Fruit fly (Drosophila melanogaster): Measurements from ENCODE around the gene CG15283.

CG15283 gene

DNA sequence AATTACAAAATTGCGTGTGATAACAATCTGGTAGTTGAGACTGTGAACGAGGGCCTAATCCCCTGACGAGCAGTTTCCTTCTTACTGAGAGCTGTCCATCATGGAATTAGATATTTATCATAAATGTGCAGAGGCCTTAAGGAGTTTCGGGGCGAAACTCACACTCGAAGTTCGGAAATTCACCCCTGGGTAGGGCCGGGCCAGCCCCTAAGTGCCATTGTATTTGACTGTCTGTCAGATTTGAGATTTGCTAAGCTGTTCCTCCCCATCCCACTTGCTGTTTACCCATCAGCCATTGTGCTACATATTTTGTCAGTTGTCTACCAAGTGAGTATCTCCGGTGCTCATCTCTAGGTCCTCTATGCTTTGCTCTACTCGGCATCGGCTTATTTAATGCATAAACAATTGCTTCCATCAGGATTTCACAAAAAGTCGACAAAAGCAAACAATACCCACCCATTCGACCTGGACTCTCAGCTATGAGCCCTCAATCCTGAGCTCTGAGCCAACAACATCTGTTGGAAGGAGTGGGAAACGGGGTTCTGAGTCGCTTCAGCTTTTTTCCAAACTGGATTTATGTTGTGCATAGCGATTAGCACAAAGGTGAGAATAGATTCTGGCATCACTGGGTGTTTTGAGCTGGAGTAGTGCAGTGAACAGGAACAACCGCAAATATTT lies 20.4 kb downstream of the CG15283 start:
- no peak for TF ChIP-seq CG11617 (GFP tag; optimal IDR thresholded peaks at IDR 0.05)
- no peak for TF ChIP-seq ovo (GFP tag; optimal IDR thresholded peaks at IDR 0.05)
- TF ChIP-seq pad (GFP tag; optimal IDR thresholded peaks at IDR 0.05), result no peak
- TF ChIP-seq bab1 (GFP tag; optimal IDR thresholded peaks at IDR 0.05), result no peak
- TF ChIP-seq CG12768 (GFP tag; optimal IDR thresholded peaks at IDR 0.05), result no peak
- TF ChIP-seq CG1620 (GFP tag; optimal IDR thresholded peaks at IDR 0.05), result no peak
- no peak for TF ChIP-seq CG5204 (GFP tag; optimal IDR thresholded peaks at IDR 0.05)
- no peak for TF ChIP-seq toe (GFP tag; optimal IDR thresholded peaks at IDR 0.05)
- no peak for TF ChIP-seq Crg-1 (GFP tag; optimal IDR thresholded peaks at IDR 0.05)
- no peak for TF ChIP-seq CG7045 (GFP tag; optimal IDR thresholded peaks at IDR 0.05)
- no peak for TF ChIP-seq CG7101 (tag; optimal IDR thresholded peaks at IDR 0.05)
- TF ChIP-seq cnc (optimal IDR thresholded peaks at IDR 0.05), result no peak
- no peak for TF ChIP-seq cic (GFP tag; optimal IDR thresholded peaks at IDR 0.05)
- no peak for TF ChIP-seq CG33017 (tag; optimal IDR thresholded peaks at IDR 0.05)
- no peak for TF ChIP-seq Hr96 (GFP tag; optimal IDR thresholded peaks at IDR 0.05)
- TF ChIP-seq tj (GFP tag; optimal IDR thresholded peaks at IDR 0.05), result no peak
- TF ChIP-seq Mnt (GFP tag; optimal IDR thresholded peaks at IDR 0.05), result no peak
- no peak for TF ChIP-seq CG14711 (tag; optimal IDR thresholded peaks at IDR 0.05)
- no peak for TF ChIP-seq kay (GFP tag; ENCODE audit: borderline replicate concordance)
- TF ChIP-seq Clk (GFP tag; optimal IDR thresholded peaks at IDR 0.05), result no peak

DNA sequence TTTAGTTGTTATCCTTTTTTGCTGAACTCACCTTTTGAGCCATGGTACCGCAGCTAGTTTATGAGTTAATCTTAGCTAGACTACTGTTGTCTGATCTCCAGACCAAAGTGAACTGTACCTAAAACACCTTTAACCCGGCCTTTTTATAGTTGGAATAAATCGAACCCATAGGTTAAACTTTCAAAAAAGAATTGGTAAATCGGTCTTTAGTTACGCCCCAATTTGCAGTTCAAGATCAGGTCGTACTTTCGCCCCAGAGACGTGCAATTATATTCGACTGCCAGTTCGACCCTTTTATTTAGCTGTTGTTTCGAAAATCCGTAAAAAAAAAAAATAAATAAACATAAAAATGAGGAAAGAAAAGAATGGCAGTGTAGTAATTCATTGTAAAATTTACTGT lies 25.6 kb downstream of the CG15283 start, which contains the start of gene Cpr35B:
Cpr35B (minus strand) TSS at position 101 of the 400 bp plus-strand sequence.
- TF ChIP-seq CG1620 (GFP tag; optimal IDR thresholded peaks at IDR 0.05), result no peak
- TF ChIP-seq CG33017 (tag; optimal IDR thresholded peaks at IDR 0.05), result no peak
- TF ChIP-seq Clk (GFP tag; optimal IDR thresholded peaks at IDR 0.05), result no peak
- TF ChIP-seq cnc (optimal IDR thresholded peaks at IDR 0.05), result no peak
- no peak for TF ChIP-seq Mnt (GFP tag; optimal IDR thresholded peaks at IDR 0.05)
- TF ChIP-seq Crg-1 (GFP tag; optimal IDR thresholded peaks at IDR 0.05), result no peak
- TF ChIP-seq bab1 (GFP tag; optimal IDR thresholded peaks at IDR 0.05), result no peak
- no peak for TF ChIP-seq kay (GFP tag; ENCODE audit: borderline replicate concordance)
- TF ChIP-seq CG12768 (GFP tag; optimal IDR thresholded peaks at IDR 0.05), result no peak
- TF ChIP-seq CG7045 (GFP tag; optimal IDR thresholded peaks at IDR 0.05), result no peak
- TF ChIP-seq Hr96 (GFP tag; optimal IDR thresholded peaks at IDR 0.05), result no peak
- TF ChIP-seq pad (GFP tag; optimal IDR thresholded peaks at IDR 0.05), result no peak
- TF ChIP-seq cic (GFP tag; optimal IDR thresholded peaks at IDR 0.05), result no peak
- no peak for TF ChIP-seq CG7101 (tag; optimal IDR thresholded peaks at IDR 0.05)
- TF ChIP-seq toe (GFP tag; optimal IDR thresholded peaks at IDR 0.05), result no peak
- TF ChIP-seq CG14711 (tag; optimal IDR thresholded peaks at IDR 0.05), result no peak
- no peak for TF ChIP-seq tj (GFP tag; optimal IDR thresholded peaks at IDR 0.05)
- TF ChIP-seq CG5204 (GFP tag; optimal IDR thresholded peaks at IDR 0.05), result no peak

DNA sequence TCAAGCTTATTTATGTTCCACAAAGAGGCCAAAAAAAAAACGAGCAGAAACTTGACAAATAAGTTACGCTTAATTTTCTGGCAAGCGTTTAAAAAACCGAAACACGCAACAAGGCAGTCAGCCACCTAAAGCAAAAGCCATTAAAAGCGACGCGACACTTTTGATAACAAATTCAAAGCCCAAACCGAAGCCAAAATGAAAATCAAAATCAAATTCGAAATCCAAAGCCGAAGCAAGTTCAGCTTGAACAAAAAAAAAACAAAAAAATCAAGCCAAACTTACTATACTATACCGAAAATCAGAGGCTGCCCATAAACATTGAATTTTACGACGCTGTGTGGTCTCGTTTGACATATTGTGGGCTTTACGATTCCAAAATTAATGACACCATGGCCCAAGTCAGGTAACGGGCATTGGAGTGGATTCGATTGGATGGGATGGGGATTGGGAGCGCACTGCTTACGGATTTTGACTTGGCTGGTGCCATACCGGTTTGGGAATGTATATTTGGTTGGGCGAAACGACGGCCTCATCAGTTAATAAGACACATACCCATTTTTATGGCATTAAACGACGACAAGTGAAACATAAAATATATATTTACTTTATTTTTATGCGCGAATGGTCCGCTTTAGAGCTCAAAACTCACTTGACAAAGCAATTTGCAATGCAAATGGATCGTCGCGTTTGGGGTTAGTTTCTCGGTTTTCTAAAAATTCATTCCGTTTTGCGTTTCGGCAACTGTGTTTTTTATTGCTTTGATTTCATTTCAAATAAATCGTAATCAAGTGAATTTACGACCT lies 28.5 kb downstream of the CG15283 start:
- TF ChIP-seq cnc (optimal IDR thresholded peaks at IDR 0.05), result no peak
- no peak for TF ChIP-seq cic (GFP tag; optimal IDR thresholded peaks at IDR 0.05)
- TF ChIP-seq CG11617 (GFP tag; optimal IDR thresholded peaks at IDR 0.05), result no peak
- TF ChIP-seq kay (GFP tag; ENCODE audit: borderline replicate concordance), result no peak
- TF ChIP-seq bab1 (GFP tag; optimal IDR thresholded peaks at IDR 0.05), result no peak
- no peak for TF ChIP-seq CG5204 (GFP tag; optimal IDR thresholded peaks at IDR 0.05)
- no peak for TF ChIP-seq pad (GFP tag; optimal IDR thresholded peaks at IDR 0.05)
- TF ChIP-seq Crg-1 (GFP tag; optimal IDR thresholded peaks at IDR 0.05), result no peak
- TF ChIP-seq CG14711 (tag; optimal IDR thresholded peaks at IDR 0.05), result no peak
- TF ChIP-seq CG7101 (tag; optimal IDR thresholded peaks at IDR 0.05), result no peak
- no peak for TF ChIP-seq Hr96 (GFP tag; optimal IDR thresholded peaks at IDR 0.05)
- no peak for TF ChIP-seq Clk (GFP tag; optimal IDR thresholded peaks at IDR 0.05)
- no peak for TF ChIP-seq ovo (GFP tag; optimal IDR thresholded peaks at IDR 0.05)

DNA sequence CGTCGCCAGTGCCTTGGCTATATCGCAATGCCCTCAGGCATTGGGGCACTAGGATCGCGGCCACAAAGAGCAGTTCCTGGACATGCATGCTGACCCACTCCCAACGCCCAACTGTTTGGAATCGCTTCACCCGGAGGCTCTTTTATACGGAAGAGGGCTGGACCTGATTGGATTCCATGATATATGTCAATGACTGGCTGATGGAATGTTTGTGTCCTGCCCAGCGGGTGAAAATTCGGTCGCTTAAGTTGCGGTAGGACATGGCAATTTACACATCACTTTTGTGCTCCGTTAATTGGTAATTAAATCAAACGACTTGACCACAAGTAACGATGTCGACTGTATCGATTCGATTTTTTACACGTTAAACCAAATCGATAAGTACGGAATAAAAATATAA lies 33.5 kb downstream of the CG15283 start, which contains the start of gene Pburs:
Pburs (minus strand) TSS at position 101 of the 400 bp plus-strand sequence.
- TF ChIP-seq cnc (optimal IDR thresholded peaks at IDR 0.05), result no peak
- no peak for TF ChIP-seq CG14711 (tag; optimal IDR thresholded peaks at IDR 0.05)
- TF ChIP-seq CG12768 (GFP tag; optimal IDR thresholded peaks at IDR 0.05), result no peak
- TF ChIP-seq CG1620 (GFP tag; optimal IDR thresholded peaks at IDR 0.05), result no peak
- no peak for TF ChIP-seq pad (GFP tag; optimal IDR thresholded peaks at IDR 0.05)
- no peak for TF ChIP-seq cic (GFP tag; optimal IDR thresholded peaks at IDR 0.05)
- no peak for TF ChIP-seq ovo (GFP tag; optimal IDR thresholded peaks at IDR 0.05)
- TF ChIP-seq CG5204 (GFP tag; optimal IDR thresholded peaks at IDR 0.05), result no peak
- no peak for TF ChIP-seq CG7045 (GFP tag; optimal IDR thresholded peaks at IDR 0.05)
- no peak for TF ChIP-seq bab1 (GFP tag; optimal IDR thresholded peaks at IDR 0.05)
- no peak for TF ChIP-seq toe (GFP tag; optimal IDR thresholded peaks at IDR 0.05)
- TF ChIP-seq CG7101 (tag; optimal IDR thresholded peaks at IDR 0.05), result no peak

DNA sequence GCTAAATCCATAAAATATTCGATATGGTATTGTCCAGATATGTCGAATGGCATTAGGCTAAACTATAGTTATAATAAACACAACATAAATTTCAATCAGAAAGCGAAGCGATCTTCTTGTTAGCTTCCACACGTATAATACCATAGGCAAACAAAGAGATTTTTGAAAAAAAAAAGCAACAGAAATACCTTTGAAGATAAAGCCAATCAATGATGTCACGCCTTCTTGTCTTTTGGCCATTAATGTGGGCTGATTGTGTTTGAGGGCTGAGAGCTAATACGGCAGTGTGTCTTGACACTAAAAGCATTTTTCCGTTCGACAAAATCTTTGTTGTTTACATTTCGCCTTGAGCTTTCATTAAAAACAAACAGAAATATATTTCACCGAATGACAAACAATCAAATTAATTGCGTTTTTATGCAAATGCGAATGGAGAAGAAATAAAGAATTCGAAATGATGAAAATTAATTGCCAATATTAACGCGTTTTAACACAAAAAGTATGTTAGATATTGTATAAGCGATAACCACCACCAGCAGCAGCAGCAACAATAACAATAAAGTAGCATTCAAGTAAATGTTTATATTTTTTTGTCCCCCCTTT lies 36.3 kb downstream of the CG15283 start:
- TF ChIP-seq CG5204 (GFP tag; optimal IDR thresholded peaks at IDR 0.05), result no peak
- TF ChIP-seq CG11617 (GFP tag; optimal IDR thresholded peaks at IDR 0.05), result no peak
- TF ChIP-seq Crg-1 (GFP tag; optimal IDR thresholded peaks at IDR 0.05), result no peak
- TF ChIP-seq kay (GFP tag; ENCODE audit: borderline replicate concordance), result no peak
- TF ChIP-seq CG12768 (GFP tag; optimal IDR thresholded peaks at IDR 0.05), result no peak
- no peak for TF ChIP-seq bab1 (GFP tag; optimal IDR thresholded peaks at IDR 0.05)
